Fruit fly (Drosophila melanogaster) whole organism, pupa: ENCODE data around the gene csw.
A peak's percentile ranks its signal among the peaks of the same experiment; 100 is the strongest.

Experiments
- CG13204 ChIP-seq: fragments of 200-800 bp; sonication (Bioruptor generic); optimal IDR thresholded peaks from 2 replicates; lab custom pipeline; 2018; ENCODE audit warnings: missing biosample characterization, mild to moderate bottlenecking, missing genetic modification characterization, moderate library complexity
- CG17806 ChIP-seq: fragments of 200-800 bp; sonication (Bioruptor generic); optimal IDR thresholded peaks from 2 replicates; lab custom pipeline; 2018; ENCODE audit warnings: missing biosample characterization, mild to moderate bottlenecking, missing genetic modification characterization, moderate library complexity
- CG4496 ChIP-seq: fragments of 200-800 bp; sonication (Bioruptor generic); IDR thresholded peaks from 3 replicates; pipeline ENCODE4 v1.3.6; 2022; ENCODE audit warnings: missing biosample characterization, missing genetic modification characterization
- D1 ChIP-seq: fragments of 200-800 bp; sonication (Bioruptor generic); optimal IDR thresholded peaks from 2 replicates; lab custom pipeline; 2018; ENCODE audit warnings: missing biosample characterization, mild to moderate bottlenecking, missing genetic modification characterization, moderate library complexity
- EcR ChIP-seq: fragments of 200-800 bp; sonication (Bioruptor generic); optimal IDR thresholded peaks from 3 replicates; lab custom pipeline; 2019; ENCODE audit warnings: missing biosample characterization, missing genetic modification characterization, mild to moderate bottlenecking, moderate library complexity, missing genetic modification reagents

DNA sequence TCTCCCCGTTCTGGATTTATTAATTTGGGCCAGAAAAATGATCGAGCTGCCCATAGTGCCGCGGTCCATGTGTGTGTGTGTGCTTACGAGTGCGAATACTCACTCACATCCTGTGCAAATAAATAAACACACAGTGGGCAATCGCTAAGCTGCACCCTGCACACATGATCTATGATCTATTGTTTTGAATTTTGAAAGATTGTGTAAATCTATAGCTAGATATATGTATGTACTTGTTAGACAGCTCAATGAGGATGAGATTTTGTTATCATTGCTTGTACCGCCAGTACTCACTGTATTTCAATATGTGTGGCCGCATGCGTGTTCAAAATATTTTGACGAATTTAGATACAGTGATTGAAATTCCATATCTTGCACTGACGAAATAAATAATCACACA, 10.9 kb upstream of the csw start:
- TF ChIP-seq D1 (tag; lab: Kevin White, UChicago) = no peak
- peak; percentile 7 for TF ChIP-seq CG13204 (GFP tag; lab: Kevin White, UChicago)
- peak; percentile 95 for TF ChIP-seq CG4496 (GFP tag; lab: Robert Waterston, UW)
- no peak for TF ChIP-seq EcR
- TF ChIP-seq CG17806 (tag; lab: Kevin White, UChicago) = peak; percentile 89
